Worm (Caenorhabditis elegans) whole organism, young adult: Measurements from ENCODE around the gene spat-1.

Experiments used
- F23B12.7 ChIP-seq: sonication (generic microtip); optimal IDR thresholded peaks from 2 replicates; lab custom pipeline; 2017; ENCODE audit warnings: missing genetic modification characterization, mild to moderate bottlenecking, missing compliant biosample characterization, antibody characterized with exemption, moderate library complexity; ENCODE audit not compliant: insufficient read depth
- Y67H2A.10 ChIP-seq: fragments of 200-800 bp; sonication (Bioruptor generic); conservative IDR thresholded peaks from 2 replicates; pipeline ENCODE4 v1.3.6; 2022; ENCODE audit warnings: missing genetic modification reagents, missing genetic modification characterization, missing compliant biosample characterization
- ceh-91 ChIP-seq: fragments of 200-800 bp; sonication (Bioruptor generic); IDR thresholded peaks from 2 replicates; pipeline ENCODE4 v1.3.6; 2022; ENCODE audit warnings: missing genetic modification reagents, missing genetic modification characterization, missing compliant biosample characterization
- egrh-3 ChIP-seq: fragments of 200-800 bp; sonication (Bioruptor generic); IDR thresholded peaks from 2 replicates; pipeline ENCODE4 v1.3.6; 2022; ENCODE audit warnings: missing genetic modification reagents, missing genetic modification characterization, missing compliant biosample characterization
- let-607 ChIP-seq, 2 experiments: fragments of 200-800 bp in 1 of 2; sonication (Bioruptor generic) in 1 of 2; sonication (generic microtip) in 1 of 2; optimal IDR thresholded peaks; 2 replicates each; lab custom pipeline; 2016 to 2018; ENCODE audit warnings: mild to moderate bottlenecking in 2 of 2, missing compliant biosample characterization in 2 of 2, missing genetic modification characterization in 2 of 2, moderate library complexity in 2 of 2, missing genotype in 1 of 2
- madf-10 ChIP-seq: sonication (generic microtip); optimal IDR thresholded peaks from 2 replicates; lab custom pipeline; 2016; ENCODE audit warnings: mild to moderate bottlenecking, missing genetic modification characterization, missing compliant biosample characterization
- mcd-1 ChIP-seq: fragments of 200-800 bp; sonication (Bioruptor generic); IDR thresholded peaks from 2 replicates; pipeline ENCODE4 v1.3.6; 2022; ENCODE audit warnings: missing genetic modification reagents, missing genetic modification characterization, missing compliant biosample characterization
- mel-28 ChIP-seq: sonication (generic microtip); optimal IDR thresholded peaks from 2 replicates; lab custom pipeline; 2016; ENCODE audit warnings: borderline replicate concordance, mild to moderate bottlenecking, missing genetic modification characterization, missing compliant biosample characterization
- snpc-3.4 ChIP-seq: sonication (generic microtip); optimal IDR thresholded peaks from 2 replicates; lab custom pipeline; 2017; ENCODE audit warnings: missing genetic modification characterization, mild to moderate bottlenecking, missing compliant biosample characterization, antibody characterized with exemption, moderate library complexity, missing genotype, missing genetic modification reagents
- xnd-1 ChIP-seq: sonication (generic microtip); optimal IDR thresholded peaks from 2 replicates; lab custom pipeline; 2016; ENCODE audit warnings: missing genotype, missing genetic modification reagents, missing genetic modification characterization, missing compliant biosample characterization
- ztf-28 ChIP-seq: fragments of 200-800 bp; sonication (Bioruptor generic); IDR thresholded peaks from 2 replicates; pipeline ENCODE4 v1.3.6; 2022; ENCODE audit warnings: missing genetic modification reagents, missing genetic modification characterization, missing compliant biosample characterization

DNA sequence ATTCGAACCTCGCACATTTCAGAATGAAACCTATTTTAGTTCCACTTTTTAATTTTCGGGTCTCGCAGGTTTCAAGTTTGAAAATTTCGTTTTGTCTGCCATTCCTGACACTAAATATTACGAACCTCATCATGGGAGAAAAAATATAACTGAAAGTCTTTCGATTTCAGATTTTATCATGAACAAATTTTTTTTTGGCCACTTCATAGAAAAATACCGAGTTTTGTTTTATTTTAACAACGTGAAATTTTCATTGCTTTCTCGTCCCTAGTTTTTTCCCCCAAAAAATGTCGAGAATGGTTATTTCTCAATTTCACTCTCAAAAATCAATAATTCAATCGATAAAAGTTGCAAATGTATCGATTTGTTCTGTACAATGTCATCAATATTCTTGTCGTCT lies 50.2 kb downstream of the spat-1 start, which contains the start of gene C01G12.9:
- TF ChIP-seq let-607 (tag; optimal IDR thresholded peaks at IDR 0.05; lab: Kevin White, UChicago), result no peak
- TF ChIP-seq ceh-91 (GFP tag; lab: Robert Waterston, UW), result no peak
- no peak for TF ChIP-seq mcd-1 (GFP tag; lab: Robert Waterston, UW)
- TF ChIP-seq mel-28, result no peak
- TF ChIP-seq snpc-3.4, result no peak
- TF ChIP-seq xnd-1, result no peak
- TF ChIP-seq egrh-3 (GFP tag; lab: Robert Waterston, UW), result no peak
- TF ChIP-seq madf-10 (tag; lab: Kevin White, UChicago), result no peak
- no peak for TF ChIP-seq Y67H2A.10 (GFP tag; lab: Robert Waterston, UW)
- TF ChIP-seq ztf-28 (GFP tag; lab: Robert Waterston, UW), result no peak
- no peak for TF ChIP-seq F23B12.7
